Fruit fly (Drosophila melanogaster): ENCODE measurements around the gene Pldn.

Gene Pldn

dm6 chr3L:11683819-11684521 lies 7.2 kb downstream of the Pldn start, which contains the start of gene Sugb (continued):
- no peak for TF ChIP-seq CG10462 (GFP tag; optimal IDR thresholded peaks at IDR 0.05)
- peak; percentile 36 for TF ChIP-seq CG10209 (GFP tag; optimal IDR thresholded peaks at IDR 0.05)
- TF ChIP-seq pnt (GFP tag; optimal IDR thresholded peaks at IDR 0.05) = peak; percentile 34
- TF ChIP-seq ems (GFP tag; optimal IDR thresholded peaks at IDR 0.05) = peak; percentile 85
- TF ChIP-seq CG42726 (GFP tag; IDR thresholded peaks at IDR 0.05; ENCODE audit: partially characterized antibody) = no peak
- 0 out of 3 replicates have a peak, but pooled peaks have one; percentile 39 for TF ChIP-seq CG6175 (GFP tag; IDR thresholded peaks at IDR 0.05)
- TF ChIP-seq dan (GFP tag; IDR thresholded peaks at IDR 0.05) = no peak
- TF ChIP-seq CG32532 (GFP tag; IDR thresholded peaks at IDR 0.05) = peak; percentile 69
- peak; percentile 47 for TF ChIP-seq pb (GFP tag; optimal IDR thresholded peaks at IDR 0.05)
- TF ChIP-seq CG17186 (GFP tag; optimal IDR thresholded peaks at IDR 0.05) = no peak
- TF ChIP-seq MTF-1 (GFP tag; optimal IDR thresholded peaks at IDR 0.05; ENCODE audit: borderline replicate concordance) = no peak
- TF ChIP-seq gem (tag; optimal IDR thresholded peaks at IDR 0.05) = peak; percentile 77
- TF ChIP-seq trem (tag; optimal IDR thresholded peaks at IDR 0.05) = peak; percentile 39
- no peak for TF ChIP-seq CG3995 (GFP tag; optimal IDR thresholded peaks at IDR 0.05)
- TF ChIP-seq pzg (GFP tag; optimal IDR thresholded peaks at IDR 0.05) = peak; percentile 22
- TF ChIP-seq Vsx1 (GFP tag; optimal IDR thresholded peaks at IDR 0.05) = peak; percentile 78
- peak; percentile 71 for TF ChIP-seq CG7556 (GFP tag; optimal IDR thresholded peaks at IDR 0.05)
- peak; percentile 63 for TF ChIP-seq CG6765 (GFP tag; optimal IDR thresholded peaks at IDR 0.05)
- TF ChIP-seq Lhr (GFP tag; optimal IDR thresholded peaks at IDR 0.05) = peak; percentile 27
- TF ChIP-seq nau (GFP tag; optimal IDR thresholded peaks at IDR 0.05) = peak; percentile 44
- TF ChIP-seq CG43689 (GFP tag; IDR thresholded peaks at IDR 0.05) = no peak
- TF ChIP-seq grau (tag; optimal IDR thresholded peaks at IDR 0.05) = peak; percentile 63
- no peak; the same call in 2 of the 3 replicates for TF ChIP-seq Optix (GFP tag; IDR thresholded peaks at IDR 0.05)
- TF ChIP-seq CG1647 (GFP tag; optimal IDR thresholded peaks at IDR 0.05) = peak; percentile 73
- peak; percentile 56; the same call in 1 of the 2 replicates for TF ChIP-seq Ptx1 (GFP tag; IDR thresholded peaks at IDR 0.05)
- peak; percentile 64 for TF ChIP-seq CoRest (tag; optimal IDR thresholded peaks at IDR 0.05)
- peak; percentile 21; the same call in 1 of the 2 replicates for TF ChIP-seq H2.0 (GFP tag; IDR thresholded peaks at IDR 0.05)
- TF ChIP-seq CG13296 (GFP tag; optimal IDR thresholded peaks at IDR 0.05) = peak; percentile 61
- peak; percentile 66; the same call in 1 of the 3 replicates for TF ChIP-seq dysf (GFP tag; IDR thresholded peaks at IDR 0.05)
- no peak for TF ChIP-seq CG4282 (GFP tag; optimal IDR thresholded peaks at IDR 0.05)
- TF ChIP-seq CG8290 (GFP tag; optimal IDR thresholded peaks at IDR 0.05) = peak; percentile 14
- peak in 1 of 2 experiments; percentile 37 for TF ChIP-seq CG8290 (tag; optimal IDR thresholded peaks at IDR 0.05)
- TF ChIP-seq Awh (GFP tag; IDR thresholded peaks at IDR 0.05) = peak; percentile 35; the same call in 1 of the 2 replicates
- TF ChIP-seq CG10979 (tag; optimal IDR thresholded peaks at IDR 0.05) = peak; percentile 20
- peak; percentile 7 for TF ChIP-seq tup (GFP tag; optimal IDR thresholded peaks at IDR 0.05)
- TF ChIP-seq CG15514 (GFP tag; optimal IDR thresholded peaks at IDR 0.05) = peak; percentile 74
- TF ChIP-seq Tbp (GFP tag; optimal IDR thresholded peaks at IDR 0.05) = no peak
- peak; percentile 59 for TF ChIP-seq gcm (GFP tag; optimal IDR thresholded peaks at IDR 0.05)
- TF ChIP-seq unc-4 (GFP tag; IDR thresholded peaks at IDR 0.05; ENCODE audit: partially characterized antibody) = peak; percentile 76
- TF ChIP-seq CG7786 (GFP tag; optimal IDR thresholded peaks at IDR 0.05) = peak; percentile 65
- TF ChIP-seq CG6854 (GFP tag; optimal IDR thresholded peaks at IDR 0.05) = peak; percentile 66
- TF ChIP-seq Trl (optimal IDR thresholded peaks at IDR 0.05) = no peak
- peak; percentile 4 for TF ChIP-seq Trl (GFP tag; optimal IDR thresholded peaks at IDR 0.05)
- peak; percentile 65; the same call in 1 of the 2 replicates for TF ChIP-seq amos (GFP tag; IDR thresholded peaks at IDR 0.05; ENCODE audit: partially characterized antibody)
- peak; percentile 74; the same call in 2 of the 4 replicates for TF ChIP-seq Gug (GFP tag; IDR thresholded peaks at IDR 0.05)
- peak; percentile 14 for TF ChIP-seq CG12219 (GFP tag; optimal IDR thresholded peaks at IDR 0.05)
- TF ChIP-seq CG8924 (tag; optimal IDR thresholded peaks at IDR 0.05) = peak; percentile 52
- TF ChIP-seq E2f1 (GFP tag; IDR thresholded peaks at IDR 0.05) = peak; percentile 41; the same call in 1 of the 2 replicates
- peak; percentile 57 for TF ChIP-seq Nf-YB (GFP tag; optimal IDR thresholded peaks at IDR 0.05)

All from whole organism, embryonic.